Worm (Caenorhabditis elegans) whole organism, L4 larva: ENCODE measurements around the gene picc-1.

ENCODE experiments used
- D1046.2 ChIP-seq: fragments of 200-800 bp; sonication (Bioruptor generic); IDR thresholded peaks from 2 replicates; pipeline ENCODE4 v1.3.6; 2022; ENCODE audit warnings: missing genetic modification characterization, missing compliant biosample characterization
- ceh-82 ChIP-seq: sonication (generic microtip); optimal IDR thresholded peaks from 2 replicates; lab custom pipeline; 2017; ENCODE audit warnings: missing biosample characterization, missing genetic modification characterization
- dpl-1 ChIP-seq: fragments of 150-350 bp; optimal IDR thresholded peaks from 2 replicates; lab custom pipeline; 2014; ENCODE audit warnings: missing biosample characterization, missing genetic modification reagents, missing genetic modification characterization
- dve-1 ChIP-seq: sonication (generic microtip); optimal IDR thresholded peaks from 2 replicates; lab custom pipeline; 2017; ENCODE audit warnings: antibody characterized with exemption, mild to moderate bottlenecking, missing genetic modification characterization, missing compliant biosample characterization; ENCODE audit not compliant: insufficient read depth
- fkh-10 ChIP-seq: fragments of 150-350 bp; optimal IDR thresholded peaks from 2 replicates; lab custom pipeline; 2014; ENCODE audit warnings: missing biosample characterization, missing genetic modification reagents, missing genetic modification characterization
- hlh-30 ChIP-seq: sonication (generic microtip); optimal IDR thresholded peaks from 2 replicates; lab custom pipeline; 2017; ENCODE audit warnings: antibody characterized with exemption, mild to moderate bottlenecking, missing genetic modification characterization, missing compliant biosample characterization; ENCODE audit not compliant: insufficient read depth
- lim-7 ChIP-seq: fragments of 200-800 bp; sonication (Bioruptor generic); IDR thresholded peaks from 2 replicates; pipeline ENCODE4 v1.3.6; 2022; ENCODE audit warnings: missing genetic modification characterization, missing compliant biosample characterization
- lin-15B ChIP-seq: fragments of 150-350 bp; sonication (generic microtip); optimal IDR thresholded peaks from 3 replicates; lab custom pipeline; 2014; ENCODE audit warnings: missing biosample characterization, missing genetic modification characterization
- lsy-2 ChIP-seq, 2 experiments: fragments of 150-350 bp in 1 of 2; sonication (generic microtip) in 1 of 2; optimal IDR thresholded peaks; 2 replicates each; lab custom pipeline; 2014 to 2017; ENCODE audit warnings: missing biosample characterization in 2 of 2, missing genetic modification characterization in 2 of 2
- mdt-29 ChIP-seq: fragments of 200-800 bp; sonication (Bioruptor generic); IDR thresholded peaks from 2 replicates; pipeline ENCODE4 v1.3.6; 2022; ENCODE audit warnings: missing genetic modification reagents, missing genetic modification characterization, missing compliant biosample characterization
- nhr-11 ChIP-seq: fragments of 150-350 bp; optimal IDR thresholded peaks from 2 replicates; lab custom pipeline; 2014; ENCODE audit warnings: missing biosample characterization, missing genetic modification characterization
- nhr-77 ChIP-seq: fragments of 150-350 bp; optimal IDR thresholded peaks from 2 replicates; lab custom pipeline; 2014; ENCODE audit warnings: missing biosample characterization, missing genetic modification characterization
- php-3 ChIP-seq: fragments of 200-800 bp; sonication (Bioruptor generic); IDR thresholded peaks from 2 replicates; pipeline ENCODE4 v1.3.6; 2022; ENCODE audit warnings: missing genetic modification reagents, missing genetic modification characterization, missing compliant biosample characterization
- zfp-3 ChIP-seq: fragments of 200-800 bp; sonication (Bioruptor generic); conservative IDR thresholded peaks from 2 replicates; pipeline ENCODE4 v1.3.6; 2022; ENCODE audit warnings: missing genetic modification reagents, missing genetic modification characterization, missing compliant biosample characterization

DNA sequence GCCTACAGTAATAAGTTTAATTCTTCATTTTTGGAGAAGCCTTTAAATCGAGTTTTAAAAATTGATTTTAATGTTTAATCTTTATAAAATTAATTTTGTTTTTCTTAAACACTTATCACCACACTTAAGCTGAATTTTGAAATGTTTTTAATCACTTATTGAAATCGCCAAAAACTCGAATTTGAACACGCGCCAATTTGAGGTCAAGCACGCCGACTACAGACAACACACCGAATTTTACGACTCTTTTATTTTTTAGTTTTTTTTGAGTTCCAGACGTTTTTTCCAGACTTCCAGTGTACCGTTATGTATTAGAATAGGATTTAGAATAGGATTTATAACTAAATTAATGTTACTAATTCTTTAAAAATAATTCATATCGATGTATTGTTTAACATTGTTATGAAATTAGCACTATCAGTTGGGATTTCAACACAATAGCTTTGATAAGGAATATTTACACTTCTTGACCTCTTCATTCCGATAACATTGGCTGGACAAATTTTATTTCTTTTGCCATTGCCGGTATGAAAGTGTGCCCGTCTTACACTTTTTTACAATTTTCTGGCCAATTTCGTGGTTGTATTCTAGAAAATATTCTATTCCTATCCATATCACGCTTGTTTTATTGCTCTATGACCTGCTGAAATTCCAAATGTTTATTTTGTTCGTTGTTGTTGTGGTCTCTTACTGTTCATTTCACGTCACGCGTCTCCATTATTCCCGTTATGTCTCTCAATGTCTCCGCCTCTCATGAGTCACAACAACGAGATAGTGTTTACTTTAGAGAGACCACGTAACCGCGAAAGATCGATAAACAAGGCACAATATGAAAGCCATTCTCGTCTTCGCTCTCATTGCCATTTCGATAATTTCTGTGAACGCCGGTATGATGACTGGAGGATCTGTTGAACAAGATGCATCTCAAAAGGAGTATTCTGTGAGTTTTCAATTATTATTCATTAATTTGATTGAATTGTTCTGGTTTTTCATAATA is 24.8 kb downstream of the picc-1 start, which contains the start of gene cpi-2:
- peak; percentile 80 for TF ChIP-seq dpl-1 (GFP tag; lab: Kevin White, UChicago)
- no peak for TF ChIP-seq ceh-82 (tag; lab: Kevin White, UChicago)
- TF ChIP-seq lsy-2 (tag; optimal IDR thresholded peaks at IDR 0.05; lab: Kevin White, UChicago): peak in 1 of 2 experiments; percentile 49
- TF ChIP-seq mdt-29 (GFP tag; lab: Robert Waterston, UW): no peak
- TF ChIP-seq nhr-11: no peak
- peak; percentile 77 for TF ChIP-seq dve-1 (tag; lab: Kevin White, UChicago)
- TF ChIP-seq nhr-77 (tag; lab: Kevin White, UChicago): no peak
- no peak for TF ChIP-seq fkh-10 (GFP tag; lab: Kevin White, UChicago)
- no peak for TF ChIP-seq lin-15B (tag; lab: Kevin White, UChicago)
- TF ChIP-seq hlh-30: peak; percentile 87
- no peak for TF ChIP-seq D1046.2 (GFP tag; lab: Robert Waterston, UW)
- no peak for TF ChIP-seq lim-7 (GFP tag; lab: Robert Waterston, UW)
- TF ChIP-seq zfp-3 (GFP tag; lab: Robert Waterston, UW): no peak
- peak; percentile 40; the same call in 1 of the 2 replicates for TF ChIP-seq php-3 (GFP tag; lab: Robert Waterston, UW)
